Worm (Caenorhabditis elegans): Measurements from ENCODE around the gene W09D6.5.

W09D6.5 gene

ce11 chrIII:11063259-11063658 lies 25.0 kb upstream of the W09D6.5 start, which contains the start of gene rsa-2:
rsa-2 (plus strand) TSS chrIII:11063479.
- no peak for TF ChIP-seq nhr-237 (tag; optimal IDR thresholded peaks at IDR 0.05)
- TF ChIP-seq irx-1 (tag; optimal IDR thresholded peaks at IDR 0.05) = peak; percentile 41
- no peak for TF ChIP-seq ceh-63 (GFP tag; optimal IDR thresholded peaks at IDR 0.05)
- TF ChIP-seq swsn-7 (tag; optimal IDR thresholded peaks at IDR 0.05) = peak; percentile 71
- TF ChIP-seq blmp-1 (tag; optimal IDR thresholded peaks at IDR 0.05) = no peak
- TF ChIP-seq dsc-1 (tag; optimal IDR thresholded peaks at IDR 0.05) = peak; percentile 89
- peak; percentile 75 for TF ChIP-seq nhr-71 (tag; optimal IDR thresholded peaks at IDR 0.05)
- TF ChIP-seq pqm-1 (tag; optimal IDR thresholded peaks at IDR 0.05) = no peak
- TF ChIP-seq vab-15 (tag; optimal IDR thresholded peaks at IDR 0.05) = peak; percentile 31
- peak; percentile 64 to 70 for TF ChIP-seq lsy-2 (tag; optimal IDR thresholded peaks at IDR 0.05)
- TF ChIP-seq sox-4 (tag; optimal IDR thresholded peaks at IDR 0.05) = no peak
- peak; percentile 99 for TF ChIP-seq F16B12.6 (tag; optimal IDR thresholded peaks at IDR 0.05)
- no peak for TF ChIP-seq elt-3 (tag; optimal IDR thresholded peaks at IDR 0.05)
- peak; percentile 46 for TF ChIP-seq nhr-20 (tag; optimal IDR thresholded peaks at IDR 0.05)
- peak; percentile 53; the same call in 1 of the 2 replicates for TF ChIP-seq unc-98 (GFP tag; IDR thresholded peaks at IDR 0.05)
- TF ChIP-seq pax-3 (tag; optimal IDR thresholded peaks at IDR 0.05) = peak; percentile 46
- peak; percentile 50 for TF ChIP-seq skn-1 (tag; optimal IDR thresholded peaks at IDR 0.05)
- TF ChIP-seq sup-37 (GFP tag; optimal IDR thresholded peaks at IDR 0.05) = peak; percentile 27
- TF ChIP-seq C16A3.4 (tag; optimal IDR thresholded peaks at IDR 0.05) = no peak
- no peak for TF ChIP-seq zag-1 (tag; optimal IDR thresholded peaks at IDR 0.05)
- TF ChIP-seq nhr-85 (tag) = no peak
- TF ChIP-seq hpl-2 (GFP tag; optimal IDR thresholded peaks at IDR 0.05) = no peak
- no peak for TF ChIP-seq alr-1 (tag; optimal IDR thresholded peaks at IDR 0.05; ENCODE audit: borderline replicate concordance)
- TF ChIP-seq mab-9 (GFP tag; IDR thresholded peaks at IDR 0.05) = peak; percentile 60; the same call in 1 of the 2 replicates
- peak; percentile 37 for TF ChIP-seq C04F5.9 (tag; optimal IDR thresholded peaks at IDR 0.05)
- TF ChIP-seq zip-4 (GFP tag; optimal IDR thresholded peaks at IDR 0.05) = no peak
- peak; percentile 59 for TF ChIP-seq nhr-19 (GFP tag; conservative IDR thresholded peaks at IDR 0.05)
- TF ChIP-seq efl-1 (optimal IDR thresholded peaks at IDR 0.05) = peak; percentile 82 to 95
- TF ChIP-seq efl-1 (GFP tag; optimal IDR thresholded peaks at IDR 0.05 in 1 of 2) = peak; percentile 96 to 100
- TF ChIP-seq nhr-76 (tag; optimal IDR thresholded peaks at IDR 0.05) = no peak
- no peak for TF ChIP-seq nhr-12 (tag; optimal IDR thresholded peaks at IDR 0.05)
- peak; percentile 90 to 96 for TF ChIP-seq lin-35 (GFP tag; optimal IDR thresholded peaks at IDR 0.05)
- TF ChIP-seq Y116A8C.19 (tag; optimal IDR thresholded peaks at IDR 0.05; ENCODE audit: borderline replicate concordance) = no peak
- peak; percentile 75 for TF ChIP-seq snu-23 (GFP tag; optimal IDR thresholded peaks at IDR 0.05)
- TF ChIP-seq isw-1 (GFP tag; IDR thresholded peaks at IDR 0.05) = peak; percentile 53
- peak; percentile 50 to 70 (median 67) for TF ChIP-seq ceh-82 (tag; optimal IDR thresholded peaks at IDR 0.05)
- peak; percentile 80 for TF ChIP-seq nhr-47 (tag; optimal IDR thresholded peaks at IDR 0.05)
- peak; percentile 24 for TF ChIP-seq lin-15B (tag; optimal IDR thresholded peaks at IDR 0.05)
- TF ChIP-seq aha-1 (tag; optimal IDR thresholded peaks at IDR 0.05) = no peak
- TF ChIP-seq dpl-1 (GFP tag; optimal IDR thresholded peaks at IDR 0.05) = peak; percentile 93 to 95 (median 95)
- peak; percentile 55 for TF ChIP-seq xbp-1 (tag; optimal IDR thresholded peaks at IDR 0.05)
- peak; percentile 44; the same call in 1 of the 2 replicates for TF ChIP-seq grh-1 (GFP tag; IDR thresholded peaks at IDR 0.05)
- peak in 1 of 2 experiments; percentile 30 for TF ChIP-seq mdl-1 (tag; optimal IDR thresholded peaks at IDR 0.05)
- no peak for TF ChIP-seq nhr-28 (tag; optimal IDR thresholded peaks at IDR 0.05)
- peak; percentile 24 for TF ChIP-seq lin-13 (GFP tag; optimal IDR thresholded peaks at IDR 0.05)
- peak; percentile 60 for TF ChIP-seq jun-1 (tag; optimal IDR thresholded peaks at IDR 0.05)
- TF ChIP-seq hlh-4 (tag; optimal IDR thresholded peaks at IDR 0.05) = no peak
- no peak for TF ChIP-seq ceh-8 (GFP tag; optimal IDR thresholded peaks at IDR 0.05)
- no peak for TF ChIP-seq fos-1 (tag; optimal IDR thresholded peaks at IDR 0.05)
- no peak for TF ChIP-seq ets-5 (GFP tag; IDR thresholded peaks at IDR 0.05)
- peak; percentile 65 for TF ChIP-seq unc-86 (tag; optimal IDR thresholded peaks at IDR 0.05)
- TF ChIP-seq efl-3 (GFP tag; optimal IDR thresholded peaks at IDR 0.05) = no peak
- peak; percentile 39 for TF ChIP-seq egl-13 (tag; optimal IDR thresholded peaks at IDR 0.05)

Measured in whole organism, L1 larva.